Fruit fly (Drosophila melanogaster) whole organism, embryonic: ENCODE data around the gene UQCR-14.
A peak's percentile ranks its signal among the peaks of the same experiment; 100 is the strongest.

ENCODE experiments used
- Bgb ChIP-seq: fragments of 200-800 bp; sonication (Bioruptor generic); IDR thresholded peaks from 2 replicates; pipeline ENCODE4 v1.3.6; 2022; ENCODE audit warnings: missing biosample characterization, missing genetic modification characterization; ENCODE audit not compliant: partially characterized antibody
- CG10267 ChIP-seq: fragments of 200-800 bp; sonication (Bioruptor generic); optimal IDR thresholded peaks from 2 replicates; lab custom pipeline; 2018; ENCODE audit warnings: missing biosample characterization, mild to moderate bottlenecking, missing genetic modification characterization, moderate library complexity
- CG10366 ChIP-seq: fragments of 200-800 bp; sonication (Bioruptor generic); IDR thresholded peaks from 2 replicates; pipeline ENCODE4 v1.3.6; 2022; ENCODE audit warnings: missing biosample characterization, missing genetic modification characterization
- CG10543 ChIP-seq: fragments of 200-800 bp; sonication (Bioruptor generic); optimal IDR thresholded peaks from 3 replicates; lab custom pipeline; 2017; ENCODE audit warnings: missing biosample characterization, mild to moderate bottlenecking, missing genetic modification characterization, moderate library complexity
- CG12744 ChIP-seq: fragments of 200-800 bp; sonication (Bioruptor generic); optimal IDR thresholded peaks from 2 replicates; lab custom pipeline; 2016; ENCODE audit warnings: missing biosample characterization, missing genetic modification characterization
- CG12769 ChIP-seq: fragments of 200-800 bp; sonication (Bioruptor generic); optimal IDR thresholded peaks from 2 replicates; lab custom pipeline; 2019; ENCODE audit warnings: missing biosample characterization, mild to moderate bottlenecking, missing genetic modification characterization, moderate library complexity
- CG13296 ChIP-seq: fragments of 200-800 bp; sonication (Bioruptor generic); optimal IDR thresholded peaks from 3 replicates; lab custom pipeline; 2018; ENCODE audit warnings: missing biosample characterization, mild to moderate bottlenecking, missing genetic modification characterization
- CG17829 ChIP-seq: fragments of 200-800 bp; optimal IDR thresholded peaks from 2 replicates; lab custom pipeline; 2019; ENCODE audit warnings: missing biosample characterization, mild to moderate bottlenecking, missing genetic modification characterization, moderate library complexity
- CG17912 ChIP-seq: fragments of 200-800 bp; sonication (Bioruptor generic); optimal IDR thresholded peaks from 2 replicates; lab custom pipeline; 2018; ENCODE audit warnings: missing biosample characterization, mild to moderate bottlenecking, missing genetic modification characterization
- CG33213 ChIP-seq: fragments of 200-800 bp; sonication (Bioruptor generic); optimal IDR thresholded peaks from 3 replicates; lab custom pipeline; 2016; ENCODE audit warnings: missing biosample characterization, missing genetic modification characterization
- CG34224 ChIP-seq: fragments of 200-800 bp; sonication (Bioruptor generic); IDR thresholded peaks from 3 replicates; pipeline ENCODE4 v1.3.6; 2022; ENCODE audit warnings: missing biosample characterization, missing genetic modification characterization; ENCODE audit not compliant: partially characterized antibody
- CG34376 ChIP-seq: fragments of 200-800 bp; sonication (Bioruptor generic); optimal IDR thresholded peaks from 2 replicates; lab custom pipeline; 2018; ENCODE audit warnings: missing biosample characterization, mild to moderate bottlenecking, missing genetic modification characterization
- CG3847 ChIP-seq: fragments of 200-800 bp; sonication (Bioruptor generic); IDR thresholded peaks from 2 replicates; pipeline ENCODE4 v1.3.6; 2022; ENCODE audit warnings: missing biosample characterization, missing genetic modification characterization
- CG43689 ChIP-seq: fragments of 200-800 bp; sonication (Bioruptor generic); IDR thresholded peaks from 2 replicates; pipeline ENCODE4 v1.3.6; 2022; ENCODE audit warnings: missing biosample characterization, missing genetic modification characterization
- CG6175 ChIP-seq: fragments of 200-800 bp; sonication (Bioruptor generic); IDR thresholded peaks from 3 replicates; pipeline ENCODE4 v1.3.6; 2022; ENCODE audit warnings: missing biosample characterization, missing genetic modification characterization
- CG6791 ChIP-seq: fragments of 200-800 bp; sonication (Bioruptor generic); IDR thresholded peaks from 3 replicates; pipeline ENCODE4 v1.3.6; 2022; ENCODE audit warnings: missing biosample characterization, missing genetic modification characterization; ENCODE audit not compliant: partially characterized antibody
- CG7556 ChIP-seq: fragments of 200-800 bp; sonication (Bioruptor generic); optimal IDR thresholded peaks from 2 replicates; lab custom pipeline; 2017; ENCODE audit warnings: missing biosample characterization, mild to moderate bottlenecking, missing genetic modification characterization
- CG7987 ChIP-seq: fragments of 200-800 bp; sonication (Bioruptor generic); optimal IDR thresholded peaks from 2 replicates; lab custom pipeline; 2018; ENCODE audit warnings: missing biosample characterization, mild to moderate bottlenecking, missing genetic modification characterization, moderate library complexity
- CG8388 ChIP-seq: fragments of 200-800 bp; sonication (Bioruptor generic); optimal IDR thresholded peaks from 2 replicates; lab custom pipeline; 2019; ENCODE audit warnings: missing biosample characterization, mild to moderate bottlenecking, missing genetic modification characterization, moderate library complexity
- ERR ChIP-seq: fragments of 200-800 bp; sonication (Bioruptor generic); optimal IDR thresholded peaks from 2 replicates; lab custom pipeline; 2016; ENCODE audit warnings: missing biosample characterization, missing genetic modification characterization
- Fer1 ChIP-seq: fragments of 200-800 bp; sonication (Bioruptor generic); optimal IDR thresholded peaks from 2 replicates; lab custom pipeline; 2017; ENCODE audit warnings: missing biosample characterization, mild to moderate bottlenecking, missing genetic modification characterization
- HLH4C ChIP-seq: fragments of 200-800 bp; sonication (Bioruptor generic); IDR thresholded peaks from 3 replicates; pipeline ENCODE4 v1.3.6; 2022; ENCODE audit warnings: missing biosample characterization, missing genetic modification characterization; ENCODE audit not compliant: partially characterized antibody
- HmgZ ChIP-seq: fragments of 200-800 bp; sonication (Bioruptor generic); optimal IDR thresholded peaks from 2 replicates; lab custom pipeline; 2018; ENCODE audit warnings: missing biosample characterization, mild to moderate bottlenecking, missing genetic modification characterization
- Kr ChIP-seq: fragments of 200-800 bp; sonication (Bioruptor generic); optimal IDR thresholded peaks from 2 replicates; lab custom pipeline; 2017; ENCODE audit warnings: missing biosample characterization, mild to moderate bottlenecking, missing genetic modification characterization
- Mad ChIP-seq: fragments of 200-800 bp; sonication (Bioruptor generic); optimal IDR thresholded peaks from 2 replicates; lab custom pipeline; 2016; ENCODE audit warnings: missing biosample characterization, missing genetic modification characterization
- Nf-YC ChIP-seq: fragments of 200-800 bp; optimal IDR thresholded peaks from 3 replicates; lab custom pipeline; 2019; ENCODE audit warnings: missing biosample characterization, mild to moderate bottlenecking, missing genetic modification characterization, moderate library complexity
- Sin3A ChIP-seq: fragments of >200 bp; optimal IDR thresholded peaks from 2 replicates; lab custom pipeline; 2018
- abd-A ChIP-seq: fragments of 200-800 bp; sonication (Bioruptor generic); optimal IDR thresholded peaks from 3 replicates; lab custom pipeline; 2019; ENCODE audit warnings: missing biosample characterization, mild to moderate bottlenecking, missing genetic modification characterization, moderate library complexity
- al ChIP-seq: fragments of 200-800 bp; sonication (Bioruptor generic); IDR thresholded peaks from 2 replicates; pipeline ENCODE4 v1.3.6; 2022; ENCODE audit warnings: missing biosample characterization, missing genetic modification characterization
- ato ChIP-seq: fragments of 200-800 bp; sonication (Bioruptor generic); IDR thresholded peaks from 2 replicates; pipeline ENCODE4 v1.3.6; 2022; ENCODE audit warnings: missing biosample characterization, missing genetic modification characterization; ENCODE audit not compliant: partially characterized antibody
- chinmo ChIP-seq: fragments of 200-800 bp; sonication (Bioruptor generic); IDR thresholded peaks from 4 replicates; pipeline ENCODE4 v1.3.6; 2022; ENCODE audit warnings: missing biosample characterization, missing genetic modification characterization; ENCODE audit not compliant: partially characterized antibody
- ems ChIP-seq: fragments of 200-800 bp; sonication (Bioruptor generic); optimal IDR thresholded peaks from 3 replicates; lab custom pipeline; 2016; ENCODE audit warnings: missing biosample characterization, missing genetic modification characterization
- hb ChIP-seq: fragments of 200-800 bp; sonication (Bioruptor generic); IDR thresholded peaks from 3 replicates; pipeline ENCODE4 v1.3.6; 2022; ENCODE audit warnings: missing biosample characterization, missing genetic modification characterization; ENCODE audit not compliant: partially characterized antibody
- ind ChIP-seq: fragments of 200-800 bp; sonication (Bioruptor generic); optimal IDR thresholded peaks from 3 replicates; lab custom pipeline; 2016; ENCODE audit warnings: missing biosample characterization, missing genetic modification characterization
- ken ChIP-seq: fragments of 200-800 bp; sonication (Bioruptor generic); IDR thresholded peaks from 3 replicates; pipeline ENCODE4 v1.3.6; 2022; ENCODE audit warnings: missing biosample characterization, missing genetic modification characterization
- mld ChIP-seq: fragments of 200-800 bp; sonication (Bioruptor generic); IDR thresholded peaks from 3 replicates; pipeline ENCODE4 v1.3.6; 2022; ENCODE audit warnings: missing biosample characterization, missing genetic modification characterization; ENCODE audit not compliant: partially characterized antibody
- nerfin-1 ChIP-seq: fragments of 200-800 bp; sonication (Bioruptor generic); optimal IDR thresholded peaks from 3 replicates; lab custom pipeline; 2019; ENCODE audit warnings: missing biosample characterization, mild to moderate bottlenecking, missing genetic modification characterization, moderate library complexity
- nmo ChIP-seq: fragments of 200-800 bp; sonication (Bioruptor generic); optimal IDR thresholded peaks from 2 replicates; lab custom pipeline; 2018; ENCODE audit warnings: missing biosample characterization, mild to moderate bottlenecking, missing genetic modification characterization, moderate library complexity
- prd ChIP-seq, 3 experiments: fragments of >200 bp in 2 of 3; fragments of 200-800 bp in 1 of 3; sonication (Bioruptor generic) in 1 of 3; optimal IDR thresholded peaks in 2 of 3; IDR thresholded peaks in 1 of 3; 2 replicates in 2 of 3; 3 replicates in 1 of 3; pipeline versions ENCODE4 v1.3.6 to Lab custom; 2017 to 2022; ENCODE audit warnings: missing biosample characterization in 1 of 3, missing genetic modification characterization in 1 of 3
- ranshi ChIP-seq: fragments of 200-800 bp; sonication (Bioruptor generic); IDR thresholded peaks from 2 replicates; pipeline ENCODE4 v1.3.6; 2022; ENCODE audit warnings: missing biosample characterization, missing genetic modification characterization
- repo ChIP-seq: fragments of 200-800 bp; sonication (Bioruptor generic); optimal IDR thresholded peaks from 2 replicates; lab custom pipeline; 2016; ENCODE audit warnings: missing biosample characterization, missing genetic modification characterization
- sens-2 ChIP-seq: fragments of 200-800 bp; sonication (Bioruptor generic); IDR thresholded peaks from 2 replicates; pipeline ENCODE4 v1.3.6; 2022; ENCODE audit warnings: missing biosample characterization, missing genetic modification characterization
- sima ChIP-seq: fragments of 200-800 bp; sonication (Bioruptor generic); optimal IDR thresholded peaks from 2 replicates; lab custom pipeline; 2016; ENCODE audit warnings: missing biosample characterization, missing genetic modification characterization
- sna ChIP-seq: fragments of 200-800 bp; sonication (Bioruptor generic); IDR thresholded peaks from 2 replicates; pipeline ENCODE4 v1.3.6; 2022; ENCODE audit warnings: missing biosample characterization, missing genetic modification characterization; ENCODE audit not compliant: partially characterized antibody
- sob ChIP-seq: fragments of 200-800 bp; sonication (Bioruptor generic); IDR thresholded peaks from 2 replicates; pipeline ENCODE4 v1.3.6; 2022; ENCODE audit warnings: missing biosample characterization, missing genetic modification characterization
- vfl ChIP-seq: fragments of 200-800 bp; sonication (Bioruptor generic); optimal IDR thresholded peaks from 2 replicates; lab custom pipeline; 2016; ENCODE audit warnings: missing biosample characterization, missing genetic modification characterization
- zfh2 ChIP-seq: fragments of 200-800 bp; sonication (Bioruptor generic); optimal IDR thresholded peaks from 2 replicates; lab custom pipeline; 2016; ENCODE audit warnings: missing biosample characterization, missing genetic modification characterization

Gene UQCR-14

dm6 chrX:16296423-16297292 lies 10.6 kb downstream of the UQCR-14 start, which contains the start of gene CG3632 (continued):
- peak; percentile 27 for TF ChIP-seq CG12744 (GFP tag; lab: Kevin White, UChicago)
- peak; percentile 56 for TF ChIP-seq CG10543 (GFP tag; lab: Kevin White, UChicago)
- TF ChIP-seq CG12769 = no peak
- TF ChIP-seq CG43689 (GFP tag; lab: Robert Waterston, UW) = no peak
- peak; percentile 88 for TF ChIP-seq HLH4C (GFP tag; lab: Robert Waterston, UW)
- peak; percentile 39; the same call in 1 of the 3 replicates for TF ChIP-seq CG6175 (GFP tag; lab: Robert Waterston, UW)
- TF ChIP-seq Fer1 (GFP tag; lab: Kevin White, UChicago) = no peak
- TF ChIP-seq CG7556 = no peak
- TF ChIP-seq ERR (GFP tag; lab: Kevin White, UChicago) = peak; percentile 49
- peak; percentile 55 for TF ChIP-seq repo (GFP tag; lab: Kevin White, UChicago)
- TF ChIP-seq CG33213 (GFP tag; lab: Kevin White, UChicago) = peak; percentile 32
- TF ChIP-seq ato (GFP tag; lab: Robert Waterston, UW) = peak; percentile 87
- 0 out of 2 replicates have a peak, but pooled peaks have one; percentile 20 for TF ChIP-seq CG10366
- TF ChIP-seq CG34224 (GFP tag; lab: Robert Waterston, UW) = peak; percentile 78
- TF ChIP-seq CG17829 = peak; percentile 8
- peak; percentile 73; the same call in 2 of the 3 replicates for TF ChIP-seq mld
- peak; percentile 94 for TF ChIP-seq CG6791
- peak; percentile 85 for TF ChIP-seq hb (GFP tag; lab: Robert Waterston, UW)
- no peak for TF ChIP-seq nmo (GFP tag; lab: Kevin White, UChicago)
- peak; percentile 42 for TF ChIP-seq vfl (GFP tag; lab: Kevin White, UChicago)
- TF ChIP-seq Mad = peak; percentile 11
- TF ChIP-seq ind (GFP tag; lab: Kevin White, UChicago) = peak; percentile 25
- TF ChIP-seq Sin3A (lab: Kevin White, UChicago) = peak; percentile 54
- TF ChIP-seq al (GFP tag; lab: Robert Waterston, UW) = 0 out of 2 replicates have a peak, but pooled peaks have one; percentile 10
- TF ChIP-seq abd-A = no peak
- peak; percentile 56; the same call in 2 of the 3 replicates for TF ChIP-seq ken
- TF ChIP-seq CG8388 (GFP tag; lab: Kevin White, UChicago) = peak; percentile 18
- peak; percentile 93 for TF ChIP-seq CG10267 (tag; lab: Kevin White, UChicago)
- TF ChIP-seq Kr (GFP tag; lab: Kevin White, UChicago) = no peak
- peak; percentile 92 for TF ChIP-seq Bgb
- no peak for TF ChIP-seq prd (optimal IDR thresholded peaks at IDR 0.05; lab: Kevin White, UChicago)
- TF ChIP-seq prd (GFP tag; IDR thresholded peaks at IDR 0.05; lab: Robert Waterston, UW) = no peak
- TF ChIP-seq sens-2 (GFP tag; lab: Robert Waterston, UW) = no peak
- peak; percentile 88; the same call in 3 of the 4 replicates for TF ChIP-seq chinmo (GFP tag; lab: Robert Waterston, UW)
- peak; percentile 56; the same call in 1 of the 2 replicates for TF ChIP-seq sna (GFP tag; lab: Robert Waterston, UW)
- peak; percentile 7 for TF ChIP-seq CG13296 (GFP tag; lab: Kevin White, UChicago)
- peak; percentile 67 for TF ChIP-seq CG17912 (GFP tag; lab: Kevin White, UChicago)
- peak; percentile 63 for TF ChIP-seq zfh2 (GFP tag; lab: Kevin White, UChicago)
- peak; percentile 56 for TF ChIP-seq HmgZ (tag; lab: Kevin White, UChicago)
- no peak for TF ChIP-seq sima (GFP tag; lab: Kevin White, UChicago)
- TF ChIP-seq Nf-YC (tag; lab: Kevin White, UChicago) = peak; percentile 53
- TF ChIP-seq CG3847 (GFP tag; lab: Robert Waterston, UW) = peak; percentile 67
- TF ChIP-seq sob (GFP tag; lab: Robert Waterston, UW) = peak; percentile 71; the same call in 1 of the 2 replicates
- peak; percentile 53; the same call in 1 of the 2 replicates for TF ChIP-seq ranshi (GFP tag; lab: Robert Waterston, UW)
- TF ChIP-seq CG34376 = peak; percentile 37
- TF ChIP-seq CG7987 = peak; percentile 51
- peak; percentile 42 for TF ChIP-seq nerfin-1
- peak; percentile 31 for TF ChIP-seq ems (GFP tag; lab: Kevin White, UChicago)
